Fruit fly (Drosophila melanogaster): ENCODE measurements around the gene Alr.

Alr gene

dm6 chrX:19750626-19751149 lies 2.6 kb downstream of the Alr start, which contains the start of gene Abcd3 (continued):
- TF ChIP-seq sug (tag; optimal IDR thresholded peaks at IDR 0.05) (peak; percentile 59), vfl (GFP tag; optimal IDR thresholded peaks at IDR 0.05) (peak; percentile 62), ssp (GFP tag; IDR thresholded peaks at IDR 0.05) (no peak), fd64A (GFP tag; optimal IDR thresholded peaks at IDR 0.05) (no peak), Ssrp (tag; optimal IDR thresholded peaks at IDR 0.05) (no peak), CG11456 (GFP tag; IDR thresholded peaks at IDR 0.05) (0 out of 3 replicates have a peak, but pooled peaks have one; percentile 49), lab (GFP tag; optimal IDR thresholded peaks at IDR 0.05) (peak; percentile 70), insv (GFP tag; optimal IDR thresholded peaks at IDR 0.05) (peak in 1 of 2 experiments; percentile 52), Eip74EF (GFP tag; optimal IDR thresholded peaks at IDR 0.05) (peak in 1 of 2 experiments; percentile 59), CG16815 (GFP tag; optimal IDR thresholded peaks at IDR 0.05) (no peak), crol (GFP tag; IDR thresholded peaks at IDR 0.05) (0 out of 2 replicates have a peak, but pooled peaks have one; percentile 45), HLH4C (GFP tag; IDR thresholded peaks at IDR 0.05; ENCODE audit: partially characterized antibody) (peak; percentile 75), ttk (GFP tag; IDR thresholded peaks at IDR 0.05) (no peak), Spps (tag; optimal IDR thresholded peaks at IDR 0.05) (no peak), CrebB (tag; optimal IDR thresholded peaks at IDR 0.05) (peak; percentile 53), CG4282 (GFP tag; optimal IDR thresholded peaks at IDR 0.05) (no peak), jumu (GFP tag; optimal IDR thresholded peaks at IDR 0.05) (peak; percentile 30), kah (GFP tag; optimal IDR thresholded peaks at IDR 0.05) (peak; percentile 75), wdn (GFP tag; IDR thresholded peaks at IDR 0.05) (no peak), Bdp1 (GFP tag; optimal IDR thresholded peaks at IDR 0.05) (no peak), CG10321 (GFP tag; IDR thresholded peaks at IDR 0.05) (no peak), CG33557 (GFP tag; optimal IDR thresholded peaks at IDR 0.05) (peak; percentile 58), CG4328 (GFP tag; optimal IDR thresholded peaks at IDR 0.05) (peak; percentile 1), fru (optimal IDR thresholded peaks at IDR 0.05) (no peak), Blimp-1 (GFP tag; optimal IDR thresholded peaks at IDR 0.05) (no peak), gem (tag; optimal IDR thresholded peaks at IDR 0.05) (no peak), CG17359 (tag; optimal IDR thresholded peaks at IDR 0.05) (peak; percentile 46), Rx (GFP tag; IDR thresholded peaks at IDR 0.05) (no peak), wek (GFP tag; optimal IDR thresholded peaks at IDR 0.05) (peak; percentile 6), CG12104 (GFP tag; optimal IDR thresholded peaks at IDR 0.05) (no peak), CG12071 (GFP tag; optimal IDR thresholded peaks at IDR 0.05) (peak; percentile 52), CG7271 (tag; optimal IDR thresholded peaks at IDR 0.05) (no peak), nerfin-2 (GFP tag; IDR thresholded peaks at IDR 0.05; ENCODE audit: partially characterized antibody) (peak; percentile 71), Poxn (GFP tag; IDR thresholded peaks at IDR 0.05) (no peak), sc (optimal IDR thresholded peaks at IDR 0.05) (no peak), sc (GFP tag; optimal IDR thresholded peaks at IDR 0.05) (no peak), lbe (GFP tag; optimal IDR thresholded peaks at IDR 0.05) (no peak), dm (GFP tag; optimal IDR thresholded peaks at IDR 0.05) (peak; percentile 76), chn (GFP tag; optimal IDR thresholded peaks at IDR 0.05) (peak; percentile 57), CG6254 (GFP tag; optimal IDR thresholded peaks at IDR 0.05) (peak; percentile 31), Hmr (GFP tag; optimal IDR thresholded peaks at IDR 0.05) (peak; percentile 73), prd (optimal IDR thresholded peaks at IDR 0.05) (no peak), prd (GFP tag; IDR thresholded peaks at IDR 0.05) (no peak), CG12769 (tag; optimal IDR thresholded peaks at IDR 0.05) (peak; percentile 22), CG14965 (GFP tag; optimal IDR thresholded peaks at IDR 0.05; ENCODE audit: borderline replicate concordance) (no peak), CG17612 (GFP tag; IDR thresholded peaks at IDR 0.05) (no peak), CG14667 (GFP tag; IDR thresholded peaks at IDR 0.05) (no peak), Hr78 (GFP tag; optimal IDR thresholded peaks at IDR 0.05) (no peak), ci (GFP tag; IDR thresholded peaks at IDR 0.05) (peak; percentile 68; the same call in 1 of the 3 replicates), CTCF (GFP tag; optimal IDR thresholded peaks at IDR 0.05) (peak; percentile 41), twi (tag; optimal IDR thresholded peaks at IDR 0.05) (peak; percentile 59)
